Worm (Caenorhabditis elegans): ENCODE measurements around the gene rgs-5.

rgs-5 gene

DNA sequence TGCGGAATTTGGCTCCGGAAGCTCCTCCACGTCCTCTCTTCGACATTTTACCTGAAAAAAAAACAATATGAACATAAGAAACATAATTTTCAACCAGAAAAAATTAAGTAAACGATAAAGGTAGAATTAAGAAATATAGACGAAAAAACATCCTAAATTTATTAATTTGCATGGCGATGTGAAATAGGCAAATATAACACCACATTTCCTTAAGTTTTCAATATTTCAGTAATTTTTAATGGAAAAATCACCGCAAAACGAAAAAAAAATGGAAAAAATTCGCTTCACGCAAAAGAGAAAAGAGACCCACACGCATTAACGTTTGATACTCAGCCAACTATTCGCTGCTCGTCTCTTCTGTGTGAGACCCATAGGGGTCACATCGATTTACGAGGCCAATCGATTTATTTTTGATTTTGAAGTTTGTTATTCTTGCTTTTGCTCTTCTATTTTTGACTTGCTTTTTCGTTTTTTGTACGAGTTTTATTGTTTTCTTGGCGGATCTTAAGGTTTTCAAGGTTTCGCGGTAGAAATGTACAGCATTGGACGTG is 7.8 kb downstream of the rgs-5 start, which contains the start of gene rpl-23 (continued):
- TF ChIP-seq cebp-1 (GFP tag; IDR thresholded peaks at IDR 0.05) (no peak; the same call in 1 of the 2 replicates), cebp-1 (tag; optimal IDR thresholded peaks at IDR 0.05) (peak; percentile 68), athp-1 (tag; optimal IDR thresholded peaks at IDR 0.05) (peak; percentile 81), K11D2.4 (GFP tag; IDR thresholded peaks at IDR 0.05) (peak; percentile 35; the same call in 1 of the 2 replicates), rcor-1 (GFP tag; IDR thresholded peaks at IDR 0.05) (peak; percentile 69), let-526 (GFP tag; IDR thresholded peaks at IDR 0.05) (no peak), lsl-1 (GFP tag; optimal IDR thresholded peaks at IDR 0.05) (peak; percentile 62), madf-10 (tag; optimal IDR thresholded peaks at IDR 0.05) (peak; percentile 55), mcd-1 (GFP tag; IDR thresholded peaks at IDR 0.05) (peak; percentile 73), madf-8 (GFP tag; conservative IDR thresholded peaks at IDR 0.05) (peak; percentile 41), F57A8.1 (GFP tag; optimal IDR thresholded peaks at IDR 0.05) (no peak), F55B11.4 (tag; optimal IDR thresholded peaks at IDR 0.05; ENCODE audit: borderline replicate concordance, insufficient read depth) (no peak), zim-3 (tag; optimal IDR thresholded peaks at IDR 0.05) (no peak), T07F8.4 (tag; optimal IDR thresholded peaks at IDR 0.05) (no peak), sptf-2 (GFP tag; optimal IDR thresholded peaks at IDR 0.05) (no peak), hrde-1 (tag; optimal IDR thresholded peaks at IDR 0.05; ENCODE audit: borderline replicate concordance) (no peak), F33H1.4 (GFP tag; IDR thresholded peaks at IDR 0.05) (peak; percentile 98), F52B5.7 (tag; optimal IDR thresholded peaks at IDR 0.05) (no peak), T26A5.8 (tag; optimal IDR thresholded peaks at IDR 0.05) (no peak), lin-40 (tag; optimal IDR thresholded peaks at IDR 0.05) (peak; percentile 71), ceh-91 (GFP tag; IDR thresholded peaks at IDR 0.05) (peak; percentile 68), nfya-2 (GFP tag; IDR thresholded peaks at IDR 0.05) (no peak), madf-3 (GFP tag; IDR thresholded peaks at IDR 0.05) (peak; percentile 86), mes-4 (tag; optimal IDR thresholded peaks at IDR 0.05) (no peak), lag-1 (GFP tag; IDR thresholded peaks at IDR 0.05) (no peak), Y53G8AR.9 (GFP tag; conservative IDR thresholded peaks at IDR 0.05) (peak; percentile 85), dpff-1 (tag; optimal IDR thresholded peaks at IDR 0.05) (no peak), nfya-1 (tag; optimal IDR thresholded peaks at IDR 0.05; ENCODE audit: borderline replicate concordance, insufficient read depth) (no peak), hsf-1 (GFP tag; IDR thresholded peaks at IDR 0.05) (no peak), pha-4 (tag; optimal IDR thresholded peaks at IDR 0.05) (peak; percentile 18), cebp-2 (GFP tag; IDR thresholded peaks at IDR 0.05) (no peak), ama-1 (optimal IDR thresholded peaks at IDR 0.05) (no peak), ama-1 (GFP tag; optimal IDR thresholded peaks at IDR 0.05) (peak in 1 of 2 experiments; percentile 19), mel-28 (tag; optimal IDR thresholded peaks at IDR 0.05; ENCODE audit: borderline replicate concordance) (no peak), snpc-1.1 (tag; optimal IDR thresholded peaks at IDR 0.05; ENCODE audit: insufficient read depth) (peak; percentile 54), ztf-28 (GFP tag; IDR thresholded peaks at IDR 0.05) (no peak), chd-7 (tag; optimal IDR thresholded peaks at IDR 0.05) (no peak), nhr-27 (tag; optimal IDR thresholded peaks at IDR 0.05) (no peak), ztf-22 (GFP tag; optimal IDR thresholded peaks at IDR 0.05) (no peak), F39B2.1 (GFP tag; IDR thresholded peaks at IDR 0.05) (no peak), ztf-3 (GFP tag; optimal IDR thresholded peaks at IDR 0.05) (no peak), F10E7.11 (tag; optimal IDR thresholded peaks at IDR 0.05) (no peak), nfyb-1 (GFP tag; IDR thresholded peaks at IDR 0.05) (0 out of 2 replicates have a peak, but pooled peaks have one; percentile 12), aptf-2 (GFP tag; conservative IDR thresholded peaks at IDR 0.05) (0 out of 2 replicates have a peak, but pooled peaks have one; percentile 48), B0336.3 (GFP tag; IDR thresholded peaks at IDR 0.05) (no peak), fkh-3 (tag; optimal IDR thresholded peaks at IDR 0.05) (no peak), F23B12.7 (tag; optimal IDR thresholded peaks at IDR 0.05; ENCODE audit: insufficient read depth) (peak; percentile 92), dox-1 (GFP tag; IDR thresholded peaks at IDR 0.05) (peak; percentile 60; the same call in 1 of the 2 replicates)
